Worm (Caenorhabditis elegans) whole organism, L2 larva: Measurements from ENCODE around the gene T10G3.1.

Source experiments
- aly-2 ChIP-seq: fragments of 150-350 bp; optimal IDR thresholded peaks from 2 replicates; lab custom pipeline; 2014; ENCODE audit warnings: missing biosample characterization, missing genetic modification characterization
- ceh-82 ChIP-seq: fragments of 150-350 bp; optimal IDR thresholded peaks from 2 replicates; lab custom pipeline; 2014; ENCODE audit warnings: missing biosample characterization, missing genetic modification characterization
- dmd-4 ChIP-seq: sonication (generic microtip); optimal IDR thresholded peaks from 2 replicates; lab custom pipeline; 2017; ENCODE audit warnings: missing biosample characterization, missing genetic modification characterization
- elt-1 ChIP-seq: fragments of 150-350 bp; optimal IDR thresholded peaks from 2 replicates; lab custom pipeline; 2014; ENCODE audit warnings: missing biosample characterization, missing genetic modification characterization
- nhr-12 ChIP-seq: fragments of 150-350 bp; optimal IDR thresholded peaks from 2 replicates; lab custom pipeline; 2014; ENCODE audit warnings: missing biosample characterization, missing genetic modification characterization
- nhr-129 ChIP-seq: fragments of 150-350 bp; optimal IDR thresholded peaks from 2 replicates; lab custom pipeline; 2014; ENCODE audit warnings: missing biosample characterization, missing genetic modification characterization
- nhr-25 ChIP-seq: fragments of 150-350 bp; sonication (generic microtip); optimal IDR thresholded peaks from 3 replicates; lab custom pipeline; 2014; ENCODE audit warnings: missing biosample characterization, missing genetic modification characterization
- snpc-4 ChIP-seq: fragments of 150-350 bp; optimal IDR thresholded peaks from 2 replicates; lab custom pipeline; 2014; ENCODE audit warnings: missing biosample characterization, missing genetic modification characterization
- unc-39 ChIP-seq: fragments of 150-350 bp; optimal IDR thresholded peaks from 2 replicates; lab custom pipeline; 2014; ENCODE audit warnings: missing biosample characterization, missing genetic modification characterization
- unc-62 ChIP-seq: fragments of 150-350 bp; optimal IDR thresholded peaks from 2 replicates; lab custom pipeline; 2014; ENCODE audit warnings: missing biosample characterization, missing genetic modification reagents, missing genetic modification characterization
- zag-1 ChIP-seq: fragments of 150-350 bp; optimal IDR thresholded peaks from 2 replicates; lab custom pipeline; 2014; ENCODE audit warnings: missing biosample characterization, missing genetic modification characterization

ce11 chrV:13421697-13422096 lies 51.8 kb downstream of the T10G3.1 start:
- TF ChIP-seq unc-39 (tag; lab: Kevin White, UChicago) (no peak), elt-1 (tag; lab: Kevin White, UChicago) (no peak), zag-1 (no peak), nhr-129 (tag; lab: Kevin White, UChicago) (no peak), unc-62 (GFP tag; lab: Kevin White, UChicago) (no peak), ceh-82 (tag; lab: Kevin White, UChicago) (no peak), dmd-4 (tag; lab: Kevin White, UChicago) (no peak), aly-2 (no peak), snpc-4 (tag; lab: Kevin White, UChicago) (no peak), nhr-25 (tag; lab: Kevin White, UChicago) (no peak), nhr-12 (tag; lab: Kevin White, UChicago) (no peak)
